Worm (Caenorhabditis elegans) whole organism, young adult: ENCODE results near the gene nhr-168.

Experiments used
- B0035.1 ChIP-seq: sonication (generic microtip); optimal IDR thresholded peaks from 2 replicates; lab custom pipeline; 2016; ENCODE audit warnings: missing genetic modification characterization, mild to moderate bottlenecking, missing compliant biosample characterization, missing genotype, missing genetic modification reagents
- B0261.1 ChIP-seq: sonication (generic microtip); optimal IDR thresholded peaks from 2 replicates; lab custom pipeline; 2016; ENCODE audit warnings: mild to moderate bottlenecking, missing genetic modification characterization, moderate library complexity, missing compliant biosample characterization
- C06A6.2 ChIP-seq: fragments of 200-800 bp; sonication (Bioruptor generic); conservative IDR thresholded peaks from 2 replicates; pipeline ENCODE4 v1.3.6; 2022; ENCODE audit warnings: missing genetic modification characterization, missing compliant biosample characterization
- F10E7.11 ChIP-seq: sonication (generic microtip); optimal IDR thresholded peaks from 2 replicates; lab custom pipeline; 2017; ENCODE audit warnings: mild to moderate bottlenecking, missing genetic modification characterization, moderate library complexity, missing compliant biosample characterization
- F23B12.7 ChIP-seq: sonication (generic microtip); optimal IDR thresholded peaks from 2 replicates; lab custom pipeline; 2017; ENCODE audit warnings: missing genetic modification characterization, mild to moderate bottlenecking, missing compliant biosample characterization, antibody characterized with exemption, moderate library complexity; ENCODE audit not compliant: insufficient read depth
- F33H1.4 ChIP-seq: fragments of 200-800 bp; sonication (Bioruptor generic); IDR thresholded peaks from 2 replicates; pipeline ENCODE4 v1.3.6; 2022; ENCODE audit warnings: missing genetic modification reagents, missing genetic modification characterization, missing compliant biosample characterization
- F52B5.7 ChIP-seq: sonication (generic microtip); optimal IDR thresholded peaks from 2 replicates; lab custom pipeline; 2016; ENCODE audit warnings: mild to moderate bottlenecking, missing genetic modification characterization, missing compliant biosample characterization
- F55B11.4 ChIP-seq: sonication (generic microtip); optimal IDR thresholded peaks from 2 replicates; lab custom pipeline; 2016; ENCODE audit warnings: missing compliant biosample characterization, missing genetic modification characterization, borderline replicate concordance; ENCODE audit not compliant: insufficient read depth
- T07F8.4 ChIP-seq: sonication (generic microtip); optimal IDR thresholded peaks from 2 replicates; lab custom pipeline; 2016; ENCODE audit warnings: mild to moderate bottlenecking, missing genetic modification characterization, moderate library complexity, missing compliant biosample characterization
- T26A5.8 ChIP-seq: sonication (generic microtip); optimal IDR thresholded peaks from 2 replicates; lab custom pipeline; 2016; ENCODE audit warnings: missing genetic modification characterization, missing compliant biosample characterization
- Y53G8AR.9 ChIP-seq: fragments of 200-800 bp; sonication (Bioruptor generic); conservative IDR thresholded peaks from 2 replicates; pipeline ENCODE4 v1.3.6; 2022; ENCODE audit warnings: missing genetic modification reagents, missing genetic modification characterization, missing compliant biosample characterization
- Y56A3A.18 ChIP-seq: fragments of 200-800 bp; sonication (Bioruptor generic); IDR thresholded peaks from 2 replicates; pipeline ENCODE4 v1.3.6; 2022; ENCODE audit warnings: missing genetic modification reagents, missing genetic modification characterization, missing compliant biosample characterization
- Y95B8A.8 ChIP-seq: fragments of 200-800 bp; sonication (Bioruptor generic); IDR thresholded peaks from 2 replicates; pipeline ENCODE4 v1.3.6; 2022; ENCODE audit warnings: missing genetic modification reagents, missing genetic modification characterization, missing compliant biosample characterization
- ZK185.1 ChIP-seq: sonication (generic microtip); optimal IDR thresholded peaks from 2 replicates; lab custom pipeline; 2016; ENCODE audit warnings: mild to moderate bottlenecking, missing genetic modification characterization, missing compliant biosample characterization; ENCODE audit not compliant: poor library complexity, severe bottlenecking
- akir-1 ChIP-seq: fragments of 200-800 bp; sonication (Bioruptor generic); optimal IDR thresholded peaks from 2 replicates; lab custom pipeline; 2018; ENCODE audit warnings: mild to moderate bottlenecking, missing genetic modification characterization, moderate library complexity, missing compliant biosample characterization
- athp-1 ChIP-seq: sonication (generic microtip); optimal IDR thresholded peaks from 2 replicates; lab custom pipeline; 2017; ENCODE audit warnings: mild to moderate bottlenecking, missing genetic modification characterization, missing compliant biosample characterization
- attf-6 ChIP-seq: fragments of 200-800 bp; sonication (Bioruptor generic); IDR thresholded peaks from 2 replicates; pipeline ENCODE4 v1.3.6; 2022; ENCODE audit warnings: missing genetic modification reagents, missing genetic modification characterization, missing compliant biosample characterization
- bed-1 ChIP-seq: fragments of 200-800 bp; sonication (Bioruptor generic); IDR thresholded peaks from 2 replicates; pipeline ENCODE4 v1.3.6; 2022; ENCODE audit warnings: missing genetic modification reagents, missing genetic modification characterization, missing compliant biosample characterization
- ceh-27 ChIP-seq: fragments of 200-800 bp; sonication (Bioruptor generic); optimal IDR thresholded peaks from 2 replicates; lab custom pipeline; 2018; ENCODE audit warnings: mild to moderate bottlenecking, missing genetic modification characterization, moderate library complexity, missing compliant biosample characterization
- chd-7 ChIP-seq: sonication (generic microtip); optimal IDR thresholded peaks from 2 replicates; lab custom pipeline; 2016; ENCODE audit warnings: mild to moderate bottlenecking, missing genetic modification characterization, moderate library complexity, missing compliant biosample characterization
- dpl-1 ChIP-seq: fragments of 150-350 bp; optimal IDR thresholded peaks from 2 replicates; lab custom pipeline; 2014; ENCODE audit warnings: missing biosample characterization, missing genetic modification reagents, missing genetic modification characterization
- efl-1 ChIP-seq: fragments of 150-350 bp; optimal IDR thresholded peaks from 2 replicates; lab custom pipeline; 2014; ENCODE audit warnings: missing biosample characterization, missing genetic modification reagents, missing genetic modification characterization
- egl-18 ChIP-seq: fragments of 200-800 bp; sonication (Bioruptor generic); IDR thresholded peaks from 2 replicates; pipeline ENCODE4 v1.3.6; 2022; ENCODE audit warnings: missing genetic modification reagents, missing genetic modification characterization, missing compliant biosample characterization
- gei-17 ChIP-seq: fragments of 200-800 bp; sonication (Bioruptor generic); optimal IDR thresholded peaks from 2 replicates; lab custom pipeline; 2018; ENCODE audit warnings: mild to moderate bottlenecking, missing genetic modification characterization, missing compliant biosample characterization
- him-1 ChIP-seq: sonication (generic microtip); optimal IDR thresholded peaks from 2 replicates; lab custom pipeline; 2016; ENCODE audit warnings: missing genotype, missing genetic modification reagents, missing genetic modification characterization, missing compliant biosample characterization
- hmg-1.2 ChIP-seq: fragments of 200-800 bp; sonication (Bioruptor generic); IDR thresholded peaks from 2 replicates; pipeline ENCODE4 v1.3.6; 2022; ENCODE audit warnings: missing genetic modification reagents, missing genetic modification characterization, missing compliant biosample characterization
- lin-40 ChIP-seq: sonication (generic microtip); optimal IDR thresholded peaks from 2 replicates; lab custom pipeline; 2016; ENCODE audit warnings: missing genetic modification characterization, mild to moderate bottlenecking, missing compliant biosample characterization, missing genotype, missing genetic modification reagents
- lir-1 ChIP-seq: fragments of 200-800 bp; sonication (Bioruptor generic); conservative IDR thresholded peaks from 2 replicates; pipeline ENCODE4 v1.3.6; 2022; ENCODE audit warnings: missing genetic modification reagents, missing genetic modification characterization, missing compliant biosample characterization
- lsy-27 ChIP-seq: sonication (generic microtip); optimal IDR thresholded peaks from 2 replicates; lab custom pipeline; 2017; ENCODE audit warnings: missing genetic modification characterization, mild to moderate bottlenecking, missing compliant biosample characterization, antibody characterized with exemption, missing genotype, borderline replicate concordance; ENCODE audit not compliant: insufficient read depth
- madf-10 ChIP-seq: sonication (generic microtip); optimal IDR thresholded peaks from 2 replicates; lab custom pipeline; 2016; ENCODE audit warnings: mild to moderate bottlenecking, missing genetic modification characterization, missing compliant biosample characterization
- madf-3 ChIP-seq: fragments of 200-800 bp; sonication (Bioruptor generic); IDR thresholded peaks from 2 replicates; pipeline ENCODE4 v1.3.6; 2022; ENCODE audit warnings: missing genetic modification reagents, missing genetic modification characterization, missing compliant biosample characterization
- madf-6 ChIP-seq: fragments of 200-800 bp; sonication (Bioruptor generic); IDR thresholded peaks from 2 replicates; pipeline ENCODE4 v1.3.6; 2022; ENCODE audit warnings: missing genetic modification reagents, missing genetic modification characterization, missing compliant biosample characterization
- mcd-1 ChIP-seq: fragments of 200-800 bp; sonication (Bioruptor generic); IDR thresholded peaks from 2 replicates; pipeline ENCODE4 v1.3.6; 2022; ENCODE audit warnings: missing genetic modification reagents, missing genetic modification characterization, missing compliant biosample characterization
- nfya-2 ChIP-seq: fragments of 200-800 bp; sonication (Bioruptor generic); IDR thresholded peaks from 2 replicates; pipeline ENCODE4 v1.3.6; 2022; ENCODE audit warnings: missing genetic modification reagents, missing genetic modification characterization, missing compliant biosample characterization
- nhr-80 ChIP-seq: sonication (generic microtip); optimal IDR thresholded peaks from 2 replicates; lab custom pipeline; 2016; ENCODE audit warnings: missing genetic modification characterization, missing compliant biosample characterization
- pha-4 ChIP-seq: fragments of 150-350 bp; sonication (generic microtip); optimal IDR thresholded peaks from 2 replicates; lab custom pipeline; 2014; ENCODE audit warnings: missing biosample characterization, missing genetic modification reagents, missing genetic modification characterization
- sea-2 ChIP-seq: fragments of 200-800 bp; sonication (Bioruptor generic); IDR thresholded peaks from 2 replicates; pipeline ENCODE4 v1.3.6; 2022; ENCODE audit warnings: missing genetic modification characterization, missing compliant biosample characterization
- snpc-3.4 ChIP-seq: sonication (generic microtip); optimal IDR thresholded peaks from 2 replicates; lab custom pipeline; 2017; ENCODE audit warnings: missing genetic modification characterization, mild to moderate bottlenecking, missing compliant biosample characterization, antibody characterized with exemption, moderate library complexity, missing genotype, missing genetic modification reagents
- snpc-4 ChIP-seq, 5 experiments: fragments of 150-350 bp in 1 of 5; sonication (generic microtip) in 4 of 5; optimal IDR thresholded peaks; 2 replicates each; lab custom pipeline; 2014 to 2018; ENCODE audit warnings: missing genetic modification characterization in 5 of 5, missing biosample characterization in 3 of 5, antibody characterized with exemption in 2 of 5, mild to moderate bottlenecking in 2 of 5, missing compliant biosample characterization in 2 of 5, missing genotype in 2 of 5, moderate library complexity in 2 of 5, missing genetic modification reagents in 1 of 5
- tbx-9 ChIP-seq: sonication (generic microtip); optimal IDR thresholded peaks from 2 replicates; lab custom pipeline; 2016; ENCODE audit warnings: borderline replicate concordance, missing genetic modification characterization, inconsistent platforms, missing compliant biosample characterization
- unc-130 ChIP-seq: sonication (generic microtip); optimal IDR thresholded peaks from 2 replicates; lab custom pipeline; 2016; ENCODE audit warnings: missing genetic modification reagents, missing genetic modification characterization, missing compliant biosample characterization
- ztf-22 ChIP-seq: fragments of 200-800 bp; sonication (Bioruptor generic); optimal IDR thresholded peaks from 2 replicates; lab custom pipeline; 2018; ENCODE audit warnings: mild to moderate bottlenecking, missing genetic modification characterization, moderate library complexity, missing compliant biosample characterization
- ztf-28 ChIP-seq: fragments of 200-800 bp; sonication (Bioruptor generic); IDR thresholded peaks from 2 replicates; pipeline ENCODE4 v1.3.6; 2022; ENCODE audit warnings: missing genetic modification reagents, missing genetic modification characterization, missing compliant biosample characterization
- ztf-6 ChIP-seq: fragments of 200-800 bp; sonication (Bioruptor generic); IDR thresholded peaks from 2 replicates; pipeline ENCODE4 v1.3.6; 2022; ENCODE audit warnings: missing genetic modification reagents, missing genetic modification characterization, missing compliant biosample characterization

nhr-168 gene

DNA sequence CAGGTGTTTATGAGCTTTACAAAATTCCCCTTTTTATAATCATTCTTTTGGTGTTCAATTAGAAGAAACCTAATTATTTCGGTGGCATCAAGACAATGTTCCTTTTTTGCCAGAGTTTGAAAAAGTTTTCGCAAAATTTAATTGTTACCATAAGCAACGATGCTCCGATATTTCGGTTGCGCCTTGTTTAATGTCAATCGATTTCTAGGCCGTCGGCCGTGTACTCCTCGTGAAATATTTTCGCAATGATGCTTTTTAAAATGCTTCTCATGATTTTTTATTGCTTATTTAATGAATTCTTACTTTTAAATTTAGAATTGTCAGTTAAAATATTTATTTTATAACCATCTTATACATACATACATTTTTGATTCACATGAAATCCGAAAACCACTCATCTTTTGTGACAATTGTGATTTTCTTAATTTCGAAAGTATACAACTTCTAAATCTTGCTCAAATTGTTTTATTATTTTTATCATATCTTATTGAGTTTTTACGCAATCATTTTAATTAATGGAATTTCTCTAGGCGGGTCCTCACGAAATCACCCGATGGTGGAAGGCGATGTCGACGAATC lies 20.5 kb downstream of the nhr-168 start, which contains the start of gene C50B6.3 (continued):
- TF ChIP-seq lir-1 (no peak), lin-40 (peak; percentile 65), ztf-28 (GFP tag; lab: Robert Waterston, UW) (0 out of 2 replicates have a peak, but pooled peaks have one; percentile 35), madf-10 (tag; lab: Kevin White, UChicago) (peak; percentile 34), akir-1 (GFP tag; lab: Kevin White, UChicago) (peak; percentile 63), mcd-1 (GFP tag; lab: Robert Waterston, UW) (peak; percentile 59; the same call in 1 of the 2 replicates), athp-1 (tag; lab: Kevin White, UChicago) (peak; percentile 30), snpc-3.4 (tag; lab: Kevin White, UChicago) (peak; percentile 42), Y53G8AR.9 (GFP tag; lab: Robert Waterston, UW) (no peak; the same call in 1 of the 2 replicates), attf-6 (GFP tag; lab: Robert Waterston, UW) (no peak)
- TF ChIP-seq, all 124 proteins: peak for 30

DNA sequence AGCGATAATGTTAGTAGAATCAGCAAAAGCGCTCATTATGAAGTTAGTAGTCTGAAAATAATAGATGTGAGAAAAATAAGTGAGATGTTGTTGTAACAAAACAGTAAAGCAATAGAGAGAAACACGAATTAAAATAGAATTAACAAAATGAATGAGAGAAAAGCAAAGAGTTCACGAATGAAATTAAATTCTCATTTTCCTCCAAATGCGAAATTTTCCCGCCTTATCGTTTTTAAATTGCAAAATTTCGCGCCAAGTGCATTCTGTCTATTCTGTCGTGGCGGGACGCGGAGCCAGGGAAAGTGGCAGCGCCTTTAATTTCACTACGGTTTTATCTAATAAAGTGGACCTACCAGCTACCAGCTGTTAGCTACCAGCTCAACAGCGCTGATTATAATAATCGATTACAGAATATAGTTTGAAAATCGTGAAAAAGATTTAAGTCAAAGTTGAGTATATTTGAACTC lies 21.4 kb downstream of the nhr-168 start, which contains the start of gene nasp-2:
TSS of gene nasp-2 (minus strand) at position 51 of the 467 bp plus-strand sequence.
- TF ChIP-seq nhr-80 (tag; lab: Kevin White, UChicago) (no peak), athp-1 (tag; lab: Kevin White, UChicago) (peak; percentile 87), B0035.1 (tag; lab: Kevin White, UChicago) (no peak), tbx-9 (tag; lab: Kevin White, UChicago) (no peak), gei-17 (GFP tag; lab: Kevin White, UChicago) (no peak), chd-7 (tag; lab: Kevin White, UChicago) (no peak), egl-18 (GFP tag; lab: Robert Waterston, UW) (no peak), T26A5.8 (tag; lab: Kevin White, UChicago) (no peak), nfya-2 (GFP tag; lab: Robert Waterston, UW) (no peak), pha-4 (tag; lab: Kevin White, UChicago) (no peak), him-1 (tag; lab: Kevin White, UChicago) (peak; percentile 50), Y95B8A.8 (GFP tag; lab: Robert Waterston, UW) (peak; percentile 97), F55B11.4 (tag; lab: Kevin White, UChicago) (no peak), ZK185.1 (no peak), sea-2 (GFP tag; lab: Robert Waterston, UW) (no peak), efl-1 (peak; percentile 100), ztf-6 (no peak), bed-1 (GFP tag; lab: Robert Waterston, UW) (no peak), hmg-1.2 (GFP tag; lab: Robert Waterston, UW) (peak; percentile 68), lsy-27 (no peak), unc-130 (GFP tag; lab: Kevin White, UChicago) (peak; percentile 90), B0261.1 (tag; lab: Kevin White, UChicago) (no peak), madf-3 (GFP tag; lab: Robert Waterston, UW) (peak; percentile 94), madf-6 (GFP tag; lab: Robert Waterston, UW) (peak; percentile 100), dpl-1 (GFP tag; lab: Kevin White, UChicago) (peak; percentile 99), F33H1.4 (GFP tag; lab: Robert Waterston, UW) (peak; percentile 99), C06A6.2 (no peak), F23B12.7 (tag; lab: Kevin White, UChicago) (peak; percentile 43), madf-10 (tag; lab: Kevin White, UChicago) (no peak), F52B5.7 (tag; lab: Kevin White, UChicago) (no peak), snpc-4 (GFP tag; optimal IDR thresholded peaks at IDR 0.05; lab: Kevin White, UChicago) (peak; percentile 52), snpc-4 (tag; optimal IDR thresholded peaks at IDR 0.05; lab: Kevin White, UChicago) (peak in 3 of 4 experiments; percentile 44 to 64 (median 63)), ztf-22 (GFP tag; lab: Kevin White, UChicago) (no peak), T07F8.4 (tag; lab: Kevin White, UChicago) (no peak), ceh-27 (GFP tag; lab: Kevin White, UChicago) (peak; percentile 5), Y56A3A.18 (GFP tag; lab: Robert Waterston, UW) (no peak), F10E7.11 (tag; lab: Kevin White, UChicago) (no peak), ztf-28 (GFP tag; lab: Robert Waterston, UW) (peak; percentile 78; the same call in 1 of the 2 replicates)
